Worm (Caenorhabditis elegans): ENCODE results near the gene math-44.

ce11 chrII:1949119-1949518 lies 40.0 kb upstream of the math-44 start:
- no peak for TF ChIP-seq ztf-29 (GFP tag; IDR thresholded peaks at IDR 0.05)
- TF ChIP-seq tab-1 (GFP tag; IDR thresholded peaks at IDR 0.05): no peak
- no peak for TF ChIP-seq T22C8.4 (GFP tag; IDR thresholded peaks at IDR 0.05)
